Worm (Caenorhabditis elegans): ENCODE measurements around the gene F35H8.12.

DNA sequence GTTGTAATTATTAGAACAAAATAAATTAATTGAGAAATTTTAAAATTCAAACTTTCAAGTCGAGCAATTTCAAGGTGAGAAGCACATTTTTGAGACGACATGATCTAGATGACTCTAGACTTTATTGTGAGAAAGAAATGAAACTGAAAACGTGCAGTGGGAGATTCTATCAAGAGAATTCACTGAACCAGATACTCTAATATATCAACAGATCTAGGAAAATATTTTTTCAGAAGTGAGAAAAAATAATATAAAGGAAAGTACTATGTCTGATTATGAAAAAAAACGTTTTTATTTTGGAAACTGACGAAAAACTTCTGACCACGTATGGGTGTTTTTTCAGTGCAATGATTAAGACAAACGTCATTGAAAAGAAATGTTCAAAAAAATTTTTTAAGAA, 10.9 kb upstream of the F35H8.12 start, which contains the start of gene sra-3:
- TF ChIP-seq flt-1 (GFP tag; IDR thresholded peaks at IDR 0.05) (no peak), tra-4 (tag; optimal IDR thresholded peaks at IDR 0.05) (no peak), ama-1 (optimal IDR thresholded peaks at IDR 0.05) (no peak), ceh-13 (GFP tag; optimal IDR thresholded peaks at IDR 0.05) (no peak)
